Worm (Caenorhabditis elegans) whole organism, L3 larva: ENCODE measurements around the gene hot-6.

Source experiments
- ama-1 ChIP-seq: fragments of 150-350 bp; optimal IDR thresholded peaks from 2 replicates; lab custom pipeline; 2018
- elt-1 ChIP-seq: fragments of 150-350 bp; optimal IDR thresholded peaks from 2 replicates; lab custom pipeline; 2014; ENCODE audit warnings: missing biosample characterization, missing genetic modification characterization
- elt-3 ChIP-seq, 3 experiments: fragments of 150-350 bp in 1 of 3; sonication (generic microtip) in 2 of 3; optimal IDR thresholded peaks; 2 replicates in 2 of 3; 4 replicates in 1 of 3; lab custom pipeline; 2014 to 2017; ENCODE audit warnings: missing biosample characterization in 3 of 3, missing genetic modification characterization in 3 of 3
- fkh-10 ChIP-seq: sonication (generic microtip); optimal IDR thresholded peaks from 2 replicates; lab custom pipeline; 2017; ENCODE audit warnings: missing biosample characterization, missing genetic modification reagents, missing genetic modification characterization
- fkh-2 ChIP-seq: fragments of 150-350 bp; optimal IDR thresholded peaks from 2 replicates; lab custom pipeline; 2014; ENCODE audit warnings: missing biosample characterization, missing genetic modification reagents, missing genetic modification characterization
- nhr-11 ChIP-seq: fragments of 150-350 bp; optimal IDR thresholded peaks from 2 replicates; lab custom pipeline; 2014; ENCODE audit warnings: missing biosample characterization, missing genetic modification characterization
- nhr-237 ChIP-seq: fragments of 150-350 bp; optimal IDR thresholded peaks from 2 replicates; lab custom pipeline; 2014; ENCODE audit warnings: missing biosample characterization, missing genetic modification characterization
- pha-4 ChIP-seq: fragments of 150-350 bp; optimal IDR thresholded peaks from 2 replicates; lab custom pipeline; 2014; ENCODE audit warnings: missing biosample characterization, missing genetic modification reagents, missing genetic modification characterization
- pqm-1 ChIP-seq: fragments of 150-350 bp; optimal IDR thresholded peaks from 2 replicates; lab custom pipeline; 2017; ENCODE audit warnings: missing biosample characterization, missing genetic modification characterization, inconsistent platforms
- skn-1 ChIP-seq: fragments of 150-350 bp; optimal IDR thresholded peaks from 2 replicates; lab custom pipeline; 2014; ENCODE audit warnings: missing biosample characterization, missing genetic modification characterization

ce11 chrV:11002434-11002833, 20.3 kb downstream of the hot-6 start, which contains the start of gene F53B7.4:
- TF ChIP-seq fkh-10 (GFP tag; lab: Kevin White, UChicago) (no peak), fkh-2 (tag; lab: Kevin White, UChicago) (no peak), ama-1 (lab: Kevin White, UChicago) (no peak), pha-4 (tag; lab: Kevin White, UChicago) (no peak), elt-3 (tag; optimal IDR thresholded peaks at IDR 0.05; lab: Kevin White, UChicago) (no peak), pqm-1 (tag; lab: Kevin White, UChicago) (no peak), skn-1 (tag; lab: Kevin White, UChicago) (no peak), elt-1 (tag; lab: Kevin White, UChicago) (no peak), nhr-11 (tag; lab: Kevin White, UChicago) (no peak), nhr-237 (no peak)
